Worm (Caenorhabditis elegans): ENCODE data around the gene nhr-3.

Gene nhr-3

DNA sequence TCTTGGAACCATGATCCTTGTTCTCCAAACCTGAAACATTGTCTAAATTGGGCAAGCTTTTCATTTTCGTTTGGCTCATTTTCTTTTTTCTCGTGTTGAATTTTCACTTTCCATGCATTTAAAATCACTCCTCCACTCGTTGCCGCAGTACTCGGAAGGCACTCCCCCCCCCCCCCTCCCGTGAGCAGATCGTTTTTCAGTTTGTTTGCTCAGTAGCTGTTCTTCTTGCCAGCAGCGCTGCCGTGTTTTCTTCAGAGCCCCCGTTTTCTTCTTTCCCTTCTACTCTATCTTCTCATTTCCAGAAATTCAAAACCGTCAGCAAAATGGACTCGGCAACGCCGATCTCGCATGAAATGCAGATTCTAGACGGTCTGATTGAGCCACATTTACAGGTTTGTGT, 36.5 kb downstream of the nhr-3 start, which contains the start of gene C44H4.8:
TSS of gene C44H4.8 (plus strand) at position 301 of the 400 bp plus-strand sequence.
- TF ChIP-seq F39B2.1 (GFP tag; IDR thresholded peaks at IDR 0.05) = no peak
- TF ChIP-seq F10E7.11 (tag; optimal IDR thresholded peaks at IDR 0.05) = no peak
- no peak for TF ChIP-seq chd-7 (tag; optimal IDR thresholded peaks at IDR 0.05)
- no peak for TF ChIP-seq tlf-1 (GFP tag; optimal IDR thresholded peaks at IDR 0.05)
- TF ChIP-seq gei-17 (GFP tag; optimal IDR thresholded peaks at IDR 0.05) = no peak
- TF ChIP-seq T07F8.4 (tag; optimal IDR thresholded peaks at IDR 0.05) = no peak
- no peak for TF ChIP-seq madf-6 (GFP tag; IDR thresholded peaks at IDR 0.05)
- TF ChIP-seq C17E4.6 (GFP tag; IDR thresholded peaks at IDR 0.05) = no peak
- TF ChIP-seq fkh-3 (tag; optimal IDR thresholded peaks at IDR 0.05) = no peak
- no peak for TF ChIP-seq B0261.1 (tag; optimal IDR thresholded peaks at IDR 0.05)
- no peak for TF ChIP-seq lin-35 (GFP tag; optimal IDR thresholded peaks at IDR 0.05)
- TF ChIP-seq hlh-26 (GFP tag; conservative IDR thresholded peaks at IDR 0.05) = no peak
- no peak for TF ChIP-seq unc-62 (GFP tag; optimal IDR thresholded peaks at IDR 0.05)
- TF ChIP-seq nfya-1 (tag; optimal IDR thresholded peaks at IDR 0.05; ENCODE audit: borderline replicate concordance, insufficient read depth) = no peak
- TF ChIP-seq Y56A3A.18 (GFP tag; IDR thresholded peaks at IDR 0.05) = no peak

DNA sequence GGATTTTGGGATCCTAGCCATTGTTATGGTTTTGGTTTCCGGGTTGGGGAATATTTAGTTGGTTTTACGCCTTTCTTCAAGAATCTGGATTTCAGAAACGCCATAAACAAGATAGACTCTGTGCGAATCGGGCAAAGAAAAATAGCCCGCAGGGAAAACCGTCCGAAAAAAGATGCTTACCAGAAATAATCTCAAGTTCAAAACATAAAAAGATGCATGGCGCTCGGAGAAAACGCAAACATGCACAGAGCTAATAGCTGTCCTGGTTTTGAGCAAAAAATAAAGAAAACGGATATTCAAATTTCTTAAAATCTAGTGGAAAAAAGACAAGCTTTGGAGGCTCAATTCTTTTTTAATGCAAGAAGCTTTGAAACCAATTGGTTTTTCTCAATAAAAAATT, 40.9 kb downstream of the nhr-3 start, which contains the start of gene C44H4.6:
TSS of gene C44H4.6 (minus strand) at position 101 of the 400 bp plus-strand sequence.
- TF ChIP-seq K11D2.4 (GFP tag; IDR thresholded peaks at IDR 0.05) (no peak), rcor-1 (GFP tag; IDR thresholded peaks at IDR 0.05) (no peak), ceh-40 (GFP tag; IDR thresholded peaks at IDR 0.05) (no peak), lin-26 (GFP tag; IDR thresholded peaks at IDR 0.05) (no peak), madf-3 (GFP tag; IDR thresholded peaks at IDR 0.05) (no peak), sea-2 (GFP tag; IDR thresholded peaks at IDR 0.05) (no peak)

- TF ChIP-seq ets-4 (GFP tag; optimal IDR thresholded peaks at IDR 0.05) (peak; percentile 61), lir-1 (GFP tag; conservative IDR thresholded peaks at IDR 0.05) (peak; percentile 47), somi-1 (GFP tag; optimal IDR thresholded peaks at IDR 0.05) (peak; percentile 9), attf-6 (GFP tag; IDR thresholded peaks at IDR 0.05) (no peak), Y79H2A.3 (GFP tag; conservative IDR thresholded peaks at IDR 0.05) (no peak), efl-1 (GFP tag; optimal IDR thresholded peaks at IDR 0.05) (no peak), cebp-2 (GFP tag; IDR thresholded peaks at IDR 0.05) (no peak), sea-2 (GFP tag; IDR thresholded peaks at IDR 0.05) (no peak), ztf-26 (tag; optimal IDR thresholded peaks at IDR 0.05) (peak; percentile 2), bed-2 (GFP tag; IDR thresholded peaks at IDR 0.05) (no peak), mes-4 (tag; optimal IDR thresholded peaks at IDR 0.05) (no peak), nhr-179 (tag; optimal IDR thresholded peaks at IDR 0.05) (no peak), nfyb-1 (GFP tag; IDR thresholded peaks at IDR 0.05) (no peak), F23B12.7 (tag; optimal IDR thresholded peaks at IDR 0.05; ENCODE audit: insufficient read depth) (peak; percentile 15), nhr-27 (tag; optimal IDR thresholded peaks at IDR 0.05) (no peak), lin-40 (tag; optimal IDR thresholded peaks at IDR 0.05) (peak; percentile 58), cebp-1 (GFP tag; IDR thresholded peaks at IDR 0.05) (no peak), cebp-1 (tag; optimal IDR thresholded peaks at IDR 0.05) (no peak), snpc-3.4 (tag; optimal IDR thresholded peaks at IDR 0.05) (no peak), K12H6.12 (tag; optimal IDR thresholded peaks at IDR 0.05) (peak; percentile 30), Y67H2A.10 (GFP tag; conservative IDR thresholded peaks at IDR 0.05) (no peak), hmg-1.2 (GFP tag; IDR thresholded peaks at IDR 0.05) (peak; percentile 51; the same call in 1 of the 2 replicates), unc-62 (GFP tag; optimal IDR thresholded peaks at IDR 0.05) (no peak), aptf-2 (GFP tag; conservative IDR thresholded peaks at IDR 0.05) (no peak), F57A8.1 (GFP tag; optimal IDR thresholded peaks at IDR 0.05) (no peak), egrh-3 (GFP tag; IDR thresholded peaks at IDR 0.05) (peak; percentile 61), T07F8.4 (tag; optimal IDR thresholded peaks at IDR 0.05) (no peak), ceh-100 (GFP tag; IDR thresholded peaks at IDR 0.05) (no peak), F57C9.4 (tag; optimal IDR thresholded peaks at IDR 0.05) (no peak)
Observed at ce11 chrX:14602676-14603075, 44.4 kb downstream of the nhr-3 start, which contains the start of gene eor-2. eor-2 (plus strand) TSS chrX:14603017.

All from whole organism, young adult.